Worm (Caenorhabditis elegans): ENCODE measurements around the gene gldi-3.

The gldi-3 gene

DNA sequence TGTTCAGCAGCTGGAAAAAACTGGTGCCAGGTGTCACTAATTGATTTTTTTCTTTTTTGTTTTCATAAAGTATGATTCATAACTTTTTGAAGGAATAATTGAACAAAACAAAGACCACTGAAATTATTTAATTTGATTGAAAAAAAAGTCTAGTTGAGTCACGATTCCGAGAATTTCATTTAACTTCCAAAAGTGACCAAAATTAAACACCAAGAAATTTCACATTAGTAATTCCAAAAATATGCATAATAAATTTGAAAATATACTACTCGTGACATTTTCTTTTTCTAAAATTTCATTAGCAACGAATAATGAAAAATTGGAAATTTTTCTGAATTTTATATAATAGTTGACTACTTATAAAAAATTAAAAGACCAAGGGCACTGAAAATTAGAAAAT lies 2.2 kb upstream of the gldi-3 start:
- no peak for TF ChIP-seq bed-3 (GFP tag; optimal IDR thresholded peaks at IDR 0.05)

DNA sequence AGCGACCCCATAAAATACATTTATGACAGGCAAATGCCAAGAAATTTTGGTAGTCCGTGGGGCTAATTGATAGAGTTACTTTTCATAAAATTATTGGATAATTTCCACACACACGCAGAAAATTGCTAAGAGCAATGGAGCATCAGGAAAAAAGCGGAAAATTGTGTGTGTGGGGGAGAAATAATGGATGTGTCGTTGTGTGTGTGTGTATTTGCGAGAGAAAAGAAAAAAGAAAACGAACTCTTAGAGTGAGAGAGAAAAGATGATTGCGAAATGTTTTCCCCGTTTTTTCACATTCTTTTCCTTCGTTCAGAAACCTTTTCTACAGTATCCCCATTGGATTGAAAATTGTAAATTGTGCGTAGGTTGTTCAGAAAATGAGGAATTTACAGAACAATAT lies 1.7 kb upstream of the gldi-3 start:
- no peak for TF ChIP-seq unc-120 (tag; optimal IDR thresholded peaks at IDR 0.05; ENCODE audit: poor library complexity, severe bottlenecking)
- TF ChIP-seq ceh-83 (GFP tag; optimal IDR thresholded peaks at IDR 0.05) = no peak
- TF ChIP-seq ceh-39 (tag; optimal IDR thresholded peaks at IDR 0.05) = no peak
- no peak for TF ChIP-seq zip-8 (tag; optimal IDR thresholded peaks at IDR 0.05)
- TF ChIP-seq ces-1 (GFP tag; optimal IDR thresholded peaks at IDR 0.05) = peak; percentile 44
- TF ChIP-seq sem-2 (GFP tag; optimal IDR thresholded peaks at IDR 0.05) = no peak

DNA sequence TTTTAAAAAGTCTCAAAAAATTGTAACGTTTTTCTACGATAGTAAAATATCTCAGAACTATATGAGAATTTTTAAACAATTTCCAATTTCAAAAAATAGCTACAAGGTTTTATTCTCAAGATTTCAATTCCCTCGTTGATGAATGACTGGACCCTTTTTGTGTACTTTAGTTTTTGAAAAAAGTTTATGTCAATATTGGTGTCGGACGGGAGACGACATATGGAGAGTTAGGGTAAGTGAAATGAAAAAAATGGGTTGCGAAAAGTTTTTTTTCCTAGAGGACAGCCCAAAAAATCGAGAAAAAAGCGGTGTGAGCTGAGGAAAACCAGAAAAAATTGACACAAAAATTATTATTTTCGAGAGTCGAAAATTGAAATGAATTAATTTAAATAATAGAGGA lies 948 bp upstream of the gldi-3 start:
- no peak for TF ChIP-seq blmp-1 (tag; optimal IDR thresholded peaks at IDR 0.05)
- TF ChIP-seq mls-2 (tag; optimal IDR thresholded peaks at IDR 0.05) = no peak
- no peak for TF ChIP-seq elt-3 (tag; optimal IDR thresholded peaks at IDR 0.05)
- no peak for TF ChIP-seq sptf-1 (tag; optimal IDR thresholded peaks at IDR 0.05)
- no peak for TF ChIP-seq nhr-28 (tag; optimal IDR thresholded peaks at IDR 0.05)
- no peak for TF ChIP-seq mep-1 (tag; optimal IDR thresholded peaks at IDR 0.05)

DNA sequence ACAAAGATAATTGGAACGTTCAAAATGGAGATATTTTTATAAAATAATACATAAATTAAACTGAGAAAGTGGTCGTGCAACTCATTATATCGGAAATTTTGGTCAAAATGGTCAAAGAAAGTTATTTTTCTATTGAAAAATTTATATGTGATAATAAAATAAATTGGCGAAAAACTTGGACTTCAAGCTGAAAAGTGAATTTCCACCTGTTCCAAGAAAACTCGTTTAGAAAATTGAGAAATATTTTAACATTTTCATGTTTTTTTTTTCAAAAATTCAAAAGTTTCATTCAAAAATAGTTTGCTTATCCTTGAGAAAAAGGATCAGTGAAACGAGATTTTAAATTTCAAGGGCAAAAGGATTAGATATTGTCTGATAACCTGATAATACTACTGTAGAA lies 882 bp downstream of the gldi-3 start:
- TF ChIP-seq ham-2 (GFP tag; optimal IDR thresholded peaks at IDR 0.05) = no peak
- no peak for TF ChIP-seq elt-3 (tag; optimal IDR thresholded peaks at IDR 0.05)
- no peak for TF ChIP-seq cnd-1 (tag; optimal IDR thresholded peaks at IDR 0.05)
- TF ChIP-seq ceh-43 (GFP tag; optimal IDR thresholded peaks at IDR 0.05) = no peak
- TF ChIP-seq ztf-11 (tag; optimal IDR thresholded peaks at IDR 0.05) = no peak
- TF ChIP-seq mab-5 (tag; optimal IDR thresholded peaks at IDR 0.05) = no peak
- no peak for TF ChIP-seq elt-1 (tag; optimal IDR thresholded peaks at IDR 0.05; ENCODE audit: borderline replicate concordance, insufficient read depth)
- TF ChIP-seq ces-1 (GFP tag; optimal IDR thresholded peaks at IDR 0.05) = no peak
- no peak for TF ChIP-seq sem-2 (GFP tag; optimal IDR thresholded peaks at IDR 0.05)
- no peak for TF ChIP-seq snpc-4 (tag; optimal IDR thresholded peaks at IDR 0.05)
- no peak for TF ChIP-seq blmp-1 (tag; optimal IDR thresholded peaks at IDR 0.05)

DNA sequence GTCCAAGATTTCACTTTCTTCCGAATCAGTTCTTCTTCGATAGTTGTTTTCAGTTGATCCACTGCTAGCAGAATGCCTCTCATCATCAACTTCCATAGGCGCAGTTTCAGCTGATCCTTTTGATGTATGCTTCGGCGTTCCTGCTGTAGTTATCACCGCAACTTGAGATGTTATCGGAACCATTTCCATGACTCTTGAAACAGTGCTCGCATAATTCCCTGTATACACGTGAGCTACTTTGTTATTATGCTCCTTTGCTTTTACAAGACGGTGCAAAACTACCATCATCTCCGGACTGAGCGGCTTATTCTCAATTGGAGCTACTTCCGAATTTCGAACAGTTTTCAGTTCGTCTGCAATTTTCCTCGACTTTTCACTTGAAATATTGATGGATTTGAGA lies 2.7 kb downstream of the gldi-3 start:
- TF ChIP-seq sem-2 (GFP tag; optimal IDR thresholded peaks at IDR 0.05) (no peak), zip-8 (tag; optimal IDR thresholded peaks at IDR 0.05) (no peak), elt-3 (tag; optimal IDR thresholded peaks at IDR 0.05) (no peak), unc-62 (GFP tag; optimal IDR thresholded peaks at IDR 0.05) (no peak), lsy-2 (tag; optimal IDR thresholded peaks at IDR 0.05) (no peak), nhr-2 (tag; optimal IDR thresholded peaks at IDR 0.05) (no peak), mep-1 (tag; optimal IDR thresholded peaks at IDR 0.05) (no peak), unc-39 (tag; optimal IDR thresholded peaks at IDR 0.05) (no peak), ceh-39 (tag; optimal IDR thresholded peaks at IDR 0.05) (no peak), tbx-8 (GFP tag; optimal IDR thresholded peaks at IDR 0.05) (no peak), drap-1 (GFP tag; optimal IDR thresholded peaks at IDR 0.05) (no peak), cnd-1 (tag; optimal IDR thresholded peaks at IDR 0.05) (no peak), nhr-28 (tag; optimal IDR thresholded peaks at IDR 0.05) (no peak), hlh-1 (tag; optimal IDR thresholded peaks at IDR 0.05) (no peak), nhr-76 (tag; optimal IDR thresholded peaks at IDR 0.05) (no peak), blmp-1 (tag; optimal IDR thresholded peaks at IDR 0.05) (no peak), nhr-12 (tag; optimal IDR thresholded peaks at IDR 0.05) (no peak)

DNA sequence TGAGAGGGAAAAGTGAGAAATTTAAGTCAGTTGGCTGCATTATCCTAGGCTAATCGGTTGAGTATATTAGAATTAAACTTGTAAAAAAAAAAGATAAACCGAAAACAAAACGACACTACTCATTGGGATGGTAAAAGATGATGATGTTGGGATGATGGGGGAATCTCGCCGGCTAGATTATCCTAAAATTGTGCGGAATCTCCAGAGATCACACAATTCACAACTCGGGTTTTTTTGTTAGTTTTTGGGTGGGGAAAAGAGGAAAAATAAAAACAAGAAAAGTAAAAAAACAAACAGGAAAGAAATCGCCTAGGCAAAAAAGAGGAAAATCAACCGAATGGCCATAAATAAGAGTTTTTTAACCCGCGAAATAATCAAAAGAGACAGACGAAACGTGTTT lies 4.7 kb downstream of the gldi-3 start:
- TF ChIP-seq lin-32 (GFP tag; optimal IDR thresholded peaks at IDR 0.05) (no peak), ces-1 (GFP tag; optimal IDR thresholded peaks at IDR 0.05) (no peak), bed-3 (GFP tag; optimal IDR thresholded peaks at IDR 0.05) (no peak), ceh-43 (GFP tag; optimal IDR thresholded peaks at IDR 0.05) (no peak), unc-120 (tag; optimal IDR thresholded peaks at IDR 0.05; ENCODE audit: poor library complexity, severe bottlenecking) (no peak), tbx-8 (GFP tag; optimal IDR thresholded peaks at IDR 0.05) (no peak), unc-39 (tag; optimal IDR thresholded peaks at IDR 0.05) (no peak), hlh-1 (tag; optimal IDR thresholded peaks at IDR 0.05) (no peak), lsy-2 (tag; optimal IDR thresholded peaks at IDR 0.05) (no peak), nhr-237 (tag; optimal IDR thresholded peaks at IDR 0.05) (no peak), ceh-83 (GFP tag; optimal IDR thresholded peaks at IDR 0.05) (no peak)

Measured in whole organism, mixed stage, embryonic.